Worm (Caenorhabditis elegans): ENCODE results near the gene rfc-4.

- TF ChIP-seq snpc-4 (tag; optimal IDR thresholded peaks at IDR 0.05) (no peak), lsy-2 (tag; optimal IDR thresholded peaks at IDR 0.05) (peak in 1 of 2 experiments; percentile 3), lin-14 (GFP tag; optimal IDR thresholded peaks at IDR 0.05) (peak; percentile 44), hpl-2 (GFP tag; optimal IDR thresholded peaks at IDR 0.05) (no peak), lin-13 (GFP tag; optimal IDR thresholded peaks at IDR 0.05) (no peak), lin-15B (tag; optimal IDR thresholded peaks at IDR 0.05) (no peak), nhr-12 (tag; optimal IDR thresholded peaks at IDR 0.05) (no peak)
Measured at ce11 chrIII:6947896-6948295, 24.2 kb upstream of the rfc-4 start.

Data from whole organism, L1 larva.